Fruit fly (Drosophila melanogaster) whole organism, prepupa: Measurements from ENCODE around the gene ND-20L.

Source experiments
- Blimp-1 ChIP-seq: fragments of 200-800 bp; sonication (Bioruptor generic); optimal IDR thresholded peaks from 3 replicates; lab custom pipeline; 2017; ENCODE audit warnings: missing biosample characterization, missing genetic modification characterization, mild to moderate bottlenecking, moderate library complexity, missing genetic modification reagents
- CG10631 ChIP-seq: fragments of 200-800 bp; sonication (Bioruptor generic); optimal IDR thresholded peaks from 2 replicates; lab custom pipeline; 2016; ENCODE audit warnings: missing biosample characterization, missing genetic modification characterization
- CG11762 ChIP-seq: fragments of 200-800 bp; sonication (Bioruptor generic); optimal IDR thresholded peaks from 3 replicates; lab custom pipeline; 2016; ENCODE audit warnings: missing biosample characterization, missing genetic modification characterization; ENCODE audit not compliant: insufficient read depth
- CG15336 ChIP-seq: fragments of 200-800 bp; sonication (Bioruptor generic); IDR thresholded peaks from 2 replicates; pipeline ENCODE4 v1.3.6; 2022; ENCODE audit warnings: missing biosample characterization, missing genetic modification characterization
- CG31627 ChIP-seq: fragments of 200-800 bp; sonication (Bioruptor generic); optimal IDR thresholded peaks from 3 replicates; lab custom pipeline; 2016; ENCODE audit warnings: missing biosample characterization, missing genetic modification characterization
- Gug ChIP-seq: fragments of 200-800 bp; sonication (Bioruptor generic); IDR thresholded peaks from 2 replicates; pipeline ENCODE4 v1.3.6; 2022; ENCODE audit warnings: missing biosample characterization, missing genetic modification characterization
- Hr38 ChIP-seq: sonication (Bioruptor generic); optimal IDR thresholded peaks from 2 replicates; lab custom pipeline; 2016; ENCODE audit warnings: missing biosample characterization, missing genetic modification characterization
- Lpt ChIP-seq: fragments of 200-800 bp; sonication (Bioruptor generic); optimal IDR thresholded peaks from 3 replicates; lab custom pipeline; 2016; ENCODE audit warnings: missing biosample characterization, missing genetic modification characterization

DNA sequence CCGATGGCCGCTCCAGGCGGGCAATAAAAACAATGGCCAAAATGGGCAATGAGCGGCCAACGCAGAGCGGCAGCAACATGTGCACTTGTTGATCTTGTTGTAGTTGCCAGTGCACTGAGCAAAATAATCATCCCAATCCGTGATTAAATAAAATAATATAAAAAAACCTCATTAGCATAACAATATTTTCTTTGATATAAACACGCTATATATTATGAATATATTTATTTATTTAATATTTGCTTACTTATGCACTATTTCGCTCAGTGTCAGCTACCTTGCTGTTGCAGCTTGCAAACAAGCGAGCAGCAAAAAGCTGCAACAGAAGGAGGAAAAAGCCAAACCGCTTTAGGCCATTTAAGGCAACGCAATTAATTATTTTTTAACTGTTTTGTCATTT, 3.8 kb downstream of the ND-20L start:
- TF ChIP-seq CG15336 (GFP tag; lab: Robert Waterston, UW), result peak; percentile 77
- peak; percentile 60 for TF ChIP-seq Lpt (GFP tag; lab: Kevin White, UChicago)
- TF ChIP-seq CG11762 (GFP tag; lab: Kevin White, UChicago), result peak; percentile 51
- peak; percentile 25 for TF ChIP-seq CG31627 (GFP tag; lab: Kevin White, UChicago)
- peak; percentile 69 for TF ChIP-seq CG10631
- TF ChIP-seq Gug (GFP tag; lab: Robert Waterston, UW), result peak; percentile 43; the same call in 1 of the 2 replicates
- TF ChIP-seq Hr38, result no peak
- TF ChIP-seq Blimp-1 (GFP tag; lab: Kevin White, UChicago), result peak; percentile 29
